Fruit fly (Drosophila melanogaster): ENCODE measurements around the gene CG15386.
A peak's percentile ranks its signal among the peaks of the same experiment; 100 is the strongest.

The CG15386 gene

DNA sequence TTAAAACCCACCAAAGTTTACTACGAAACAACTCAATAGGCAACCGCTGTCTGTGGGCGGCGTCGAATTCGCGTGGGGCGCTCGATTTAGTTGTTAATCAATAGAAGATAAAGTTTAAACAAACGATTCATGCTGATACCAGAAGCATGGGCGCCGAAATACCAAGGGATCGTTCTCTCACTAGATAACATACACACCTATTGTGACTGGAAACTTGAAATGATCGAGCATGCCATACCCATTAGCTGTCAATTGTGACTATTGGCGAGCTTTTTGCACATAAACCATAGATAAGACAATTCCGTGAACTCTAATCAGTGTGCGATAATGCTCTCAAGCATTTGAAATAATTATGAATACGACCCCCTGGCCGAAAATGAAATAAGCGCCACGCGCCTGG is 37.7 kb downstream of the CG15386 start (continued):
- TF ChIP-seq cas (GFP tag; IDR thresholded peaks at IDR 0.05) = peak; percentile 33; the same call in 1 of the 2 replicates
- peak; percentile 93 for TF ChIP-seq Ets65A (GFP tag)
- TF ChIP-seq HLH3B (GFP tag; IDR thresholded peaks at IDR 0.05) = peak; percentile 81
- TF ChIP-seq yki (optimal IDR thresholded peaks at IDR 0.05) = no peak
- peak; percentile 63 for TF ChIP-seq Dek (tag; optimal IDR thresholded peaks at IDR 0.05)
- TF ChIP-seq Sin3A (optimal IDR thresholded peaks at IDR 0.05) = no peak
- TF ChIP-seq CG6813 (GFP tag; optimal IDR thresholded peaks at IDR 0.05) = peak; percentile 54
- peak; percentile 13 for TF ChIP-seq CG1529 (GFP tag; optimal IDR thresholded peaks at IDR 0.05)
- TF ChIP-seq HLH54F (GFP tag; optimal IDR thresholded peaks at IDR 0.05) = peak; percentile 83
- TF ChIP-seq CG13424 (tag; optimal IDR thresholded peaks at IDR 0.05) = peak; percentile 80
- peak; percentile 45 for TF ChIP-seq grn (GFP tag; optimal IDR thresholded peaks at IDR 0.05)
- peak; percentile 46 for TF ChIP-seq CG18262 (tag; optimal IDR thresholded peaks at IDR 0.05)
- TF ChIP-seq CG11093 (GFP tag; IDR thresholded peaks at IDR 0.05) = peak; percentile 61; the same call in 1 of the 3 replicates
- TF ChIP-seq prd (optimal IDR thresholded peaks at IDR 0.05) = no peak
- peak; percentile 81 for TF ChIP-seq prd (GFP tag; IDR thresholded peaks at IDR 0.05)
- TF ChIP-seq CG9876 (GFP tag; optimal IDR thresholded peaks at IDR 0.05) = peak; percentile 27
- no peak for TF ChIP-seq ftz-f1 (GFP tag; optimal IDR thresholded peaks at IDR 0.05)
- no peak for TF ChIP-seq sens-2 (GFP tag; IDR thresholded peaks at IDR 0.05)
- peak; percentile 63 for TF ChIP-seq jing (GFP tag; optimal IDR thresholded peaks at IDR 0.05)
- TF ChIP-seq BEAF-32 (GFP tag; optimal IDR thresholded peaks at IDR 0.05) = no peak
- no peak for TF ChIP-seq gfzf (GFP tag; optimal IDR thresholded peaks at IDR 0.05)
- peak; percentile 58 for TF ChIP-seq CG14667 (GFP tag; IDR thresholded peaks at IDR 0.05)
- peak; percentile 65 for TF ChIP-seq wdn (GFP tag; IDR thresholded peaks at IDR 0.05)
- TF ChIP-seq hth (optimal IDR thresholded peaks at IDR 0.05) = no peak
- TF ChIP-seq Dfd (GFP tag; optimal IDR thresholded peaks at IDR 0.05) = no peak
- peak; percentile 73 for TF ChIP-seq PHDP (tag; optimal IDR thresholded peaks at IDR 0.05)
- TF ChIP-seq Hand (GFP tag; optimal IDR thresholded peaks at IDR 0.05) = peak; percentile 60
- TF ChIP-seq Optix (GFP tag; IDR thresholded peaks at IDR 0.05) = peak; percentile 76
- TF ChIP-seq HLHmδ (GFP tag; optimal IDR thresholded peaks at IDR 0.05) = no peak
- peak; percentile 31 for TF ChIP-seq CG34376 (GFP tag; optimal IDR thresholded peaks at IDR 0.05)
- peak; percentile 59 for TF ChIP-seq az2 (GFP tag; optimal IDR thresholded peaks at IDR 0.05)
- TF ChIP-seq Atf-2 (GFP tag; optimal IDR thresholded peaks at IDR 0.05) = peak; percentile 71
- TF ChIP-seq CG3407 (GFP tag; optimal IDR thresholded peaks at IDR 0.05) = peak; percentile 34
- no peak for TF ChIP-seq CG16813 (GFP tag; IDR thresholded peaks at IDR 0.05; ENCODE audit: partially characterized antibody)
- TF ChIP-seq CG16779 (GFP tag; IDR thresholded peaks at IDR 0.05) = 0 out of 2 replicates have a peak, but pooled peaks have one; percentile 28
- peak; percentile 17; the same call in 1 of the 3 replicates for TF ChIP-seq CG17361 (GFP tag; IDR thresholded peaks at IDR 0.05)
- TF ChIP-seq CG5953 (GFP tag; IDR thresholded peaks at IDR 0.05) = peak; percentile 68; the same call in 1 of the 2 replicates
- peak; percentile 55; the same call in 1 of the 2 replicates for TF ChIP-seq CG4730 (GFP tag; IDR thresholded peaks at IDR 0.05)
- TF ChIP-seq CG17385 (GFP tag; optimal IDR thresholded peaks at IDR 0.05) = peak; percentile 54
- TF ChIP-seq NK7.1 (GFP tag; optimal IDR thresholded peaks at IDR 0.05) = peak; percentile 35
- TF ChIP-seq kah (GFP tag; optimal IDR thresholded peaks at IDR 0.05) = peak; percentile 39
- peak; percentile 99 for TF ChIP-seq sug (tag; optimal IDR thresholded peaks at IDR 0.05)
- TF ChIP-seq CG9609 (GFP tag; optimal IDR thresholded peaks at IDR 0.05) = peak; percentile 82
- peak; percentile 75 for TF ChIP-seq CG31224 (GFP tag; IDR thresholded peaks at IDR 0.05)
- 0 out of 2 replicates have a peak, but pooled peaks have one; percentile 3 for TF ChIP-seq dimm (GFP tag; IDR thresholded peaks at IDR 0.05)
- peak; percentile 41; the same call in 1 of the 2 replicates for TF ChIP-seq MBD-R2 (GFP tag; IDR thresholded peaks at IDR 0.05)
- peak; percentile 46 for TF ChIP-seq Nf-YB (GFP tag; optimal IDR thresholded peaks at IDR 0.05)
- TF ChIP-seq Tbp (GFP tag; optimal IDR thresholded peaks at IDR 0.05) = no peak
- TF ChIP-seq CG11723 (GFP tag; optimal IDR thresholded peaks at IDR 0.05) = peak; percentile 51
- TF ChIP-seq vfl (GFP tag; optimal IDR thresholded peaks at IDR 0.05) = peak; percentile 42
- TF ChIP-seq CG32532 (GFP tag; IDR thresholded peaks at IDR 0.05) = peak; percentile 84
- TF ChIP-seq CG15601 (tag; optimal IDR thresholded peaks at IDR 0.05) = peak; percentile 16
- peak; percentile 58; the same call in 2 of the 3 replicates for TF ChIP-seq H15 (GFP tag; IDR thresholded peaks at IDR 0.05)

Measured in whole organism, embryonic.